Fruit fly (Drosophila melanogaster): ENCODE results near the gene CG42818.

The CG42818 gene

dm6 chr2L:16272730-16273129, 31.0 kb downstream of the CG42818 start:
- peak; percentile 67 for TF ChIP-seq Fer1 (GFP tag; optimal IDR thresholded peaks at IDR 0.05)
- TF ChIP-seq eyg (GFP tag; optimal IDR thresholded peaks at IDR 0.05): peak; percentile 1
- peak in 1 of 2 experiments; percentile 78 for TF ChIP-seq crp (GFP tag; optimal IDR thresholded peaks at IDR 0.05)
- TF ChIP-seq CG8924 (tag; optimal IDR thresholded peaks at IDR 0.05): peak; percentile 36
- TF ChIP-seq Awh (GFP tag; IDR thresholded peaks at IDR 0.05): peak; percentile 65; the same call in 1 of the 2 replicates
- TF ChIP-seq Deaf1 (tag; optimal IDR thresholded peaks at IDR 0.05): no peak
- TF ChIP-seq Hand (GFP tag; optimal IDR thresholded peaks at IDR 0.05): peak; percentile 29
- TF ChIP-seq CG12769 (tag; optimal IDR thresholded peaks at IDR 0.05): peak; percentile 56
- TF ChIP-seq Hmr (GFP tag; optimal IDR thresholded peaks at IDR 0.05): peak; percentile 71
- TF ChIP-seq Atf6 (GFP tag; IDR thresholded peaks at IDR 0.05): peak; percentile 39; the same call in 1 of the 2 replicates
- peak; percentile 23 for TF ChIP-seq grn (GFP tag; optimal IDR thresholded peaks at IDR 0.05)
- TF ChIP-seq CG34376 (GFP tag; optimal IDR thresholded peaks at IDR 0.05): peak; percentile 71
- peak; percentile 34 for TF ChIP-seq CG1233 (GFP tag; optimal IDR thresholded peaks at IDR 0.05)
- peak; percentile 30 for TF ChIP-seq sug (tag; optimal IDR thresholded peaks at IDR 0.05)
- peak; percentile 56 for TF ChIP-seq CG3407 (GFP tag; optimal IDR thresholded peaks at IDR 0.05)
- no peak for TF ChIP-seq Neu2 (GFP tag; optimal IDR thresholded peaks at IDR 0.05; ENCODE audit: borderline replicate concordance)
- 0 out of 2 replicates have a peak, but pooled peaks have one; percentile 33 for TF ChIP-seq sob (GFP tag; IDR thresholded peaks at IDR 0.05)
- TF ChIP-seq CG1603 (tag; optimal IDR thresholded peaks at IDR 0.05): peak; percentile 43
- no peak for TF ChIP-seq C15 (GFP tag; IDR thresholded peaks at IDR 0.05)
- TF ChIP-seq lov (optimal IDR thresholded peaks at IDR 0.05): no peak
- no peak for TF ChIP-seq lov (GFP tag; IDR thresholded peaks at IDR 0.05)
- TF ChIP-seq D (optimal IDR thresholded peaks at IDR 0.05): no peak
- TF ChIP-seq D (GFP tag; optimal IDR thresholded peaks at IDR 0.05): peak; percentile 15
- TF ChIP-seq CG2202 (tag; optimal IDR thresholded peaks at IDR 0.05): peak; percentile 17
- peak; percentile 59 for TF ChIP-seq sens (GFP tag)
- peak; percentile 25 for TF ChIP-seq B-H2 (GFP tag; optimal IDR thresholded peaks at IDR 0.05)
- TF ChIP-seq Asciz (GFP tag; optimal IDR thresholded peaks at IDR 0.05): peak; percentile 69
- TF ChIP-seq gce (GFP tag; IDR thresholded peaks at IDR 0.05): 0 out of 3 replicates have a peak, but pooled peaks have one; percentile 48
- TF ChIP-seq CG4360 (GFP tag; IDR thresholded peaks at IDR 0.05): peak; percentile 61; the same call in 1 of the 2 replicates
- peak; percentile 21 for TF ChIP-seq CG6683 (GFP tag; optimal IDR thresholded peaks at IDR 0.05)
- no peak for TF ChIP-seq CG12104 (GFP tag; optimal IDR thresholded peaks at IDR 0.05)
- peak; percentile 25; the same call in 1 of the 2 replicates for TF ChIP-seq E2f2 (GFP tag; IDR thresholded peaks at IDR 0.05)
- TF ChIP-seq unpg (GFP tag; optimal IDR thresholded peaks at IDR 0.05): peak; percentile 16
- peak; percentile 31 for TF ChIP-seq CG18619 (GFP tag; optimal IDR thresholded peaks at IDR 0.05)
- peak; percentile 54; the same call in 2 of the 3 replicates for TF ChIP-seq so (GFP tag; IDR thresholded peaks at IDR 0.05)
- no peak for TF ChIP-seq dmrt99B (tag; optimal IDR thresholded peaks at IDR 0.05)
- TF ChIP-seq Med (GFP tag): peak; percentile 83
- peak; percentile 1 for TF ChIP-seq D19A (tag; optimal IDR thresholded peaks at IDR 0.05)
- peak; percentile 17 for TF ChIP-seq CG17385 (GFP tag; optimal IDR thresholded peaks at IDR 0.05)
- TF ChIP-seq CG6813 (GFP tag; optimal IDR thresholded peaks at IDR 0.05): peak; percentile 68
- peak; percentile 32 for TF ChIP-seq CG33557 (GFP tag; optimal IDR thresholded peaks at IDR 0.05)
- TF ChIP-seq Bteb2 (GFP tag; optimal IDR thresholded peaks at IDR 0.05): no peak
- no peak for TF ChIP-seq CG9437 (GFP tag; optimal IDR thresholded peaks at IDR 0.05)
- TF ChIP-seq CG12299 (tag; optimal IDR thresholded peaks at IDR 0.05): peak; percentile 7
- TF ChIP-seq slbo (GFP tag; IDR thresholded peaks at IDR 0.05): 0 out of 2 replicates have a peak, but pooled peaks have one; percentile 14
- peak; percentile 26 for TF ChIP-seq CrebB (tag; optimal IDR thresholded peaks at IDR 0.05)
- TF ChIP-seq CG12071 (GFP tag; optimal IDR thresholded peaks at IDR 0.05): peak; percentile 51
- TF ChIP-seq Abd-B (GFP tag; optimal IDR thresholded peaks at IDR 0.05): no peak
- TF ChIP-seq sd (tag; optimal IDR thresholded peaks at IDR 0.05): peak; percentile 91
- peak; percentile 20 for TF ChIP-seq org-1 (GFP tag; optimal IDR thresholded peaks at IDR 0.05)
